Worm (Caenorhabditis elegans): ENCODE results near the gene Y55D5A.4.

Gene Y55D5A.4

ce11 chrIII:2975689-2976088, 14.2 kb downstream of the Y55D5A.4 start, which contains the start of gene Y55D5A.3:
Y55D5A.3 (minus strand) TSS chrIII:2975789.
- no peak for TF ChIP-seq unc-62 (GFP tag; optimal IDR thresholded peaks at IDR 0.05)

- no peak for TF ChIP-seq unc-62 (GFP tag; optimal IDR thresholded peaks at IDR 0.05)
These were observed 16.9 kb downstream of the Y55D5A.4 start for ce11 chrIII:2972977-2973376.

- no peak for TF ChIP-seq unc-62 (GFP tag; optimal IDR thresholded peaks at IDR 0.05)
These were observed 19.6 kb downstream of the Y55D5A.4 start for ce11 chrIII:2970251-2970650.

ce11 chrIII:2966462-2966861, 23.4 kb downstream of the Y55D5A.4 start:
- no peak for TF ChIP-seq unc-62 (GFP tag; optimal IDR thresholded peaks at IDR 0.05)

ce11 chrIII:2965534-2965933, 24.3 kb downstream of the Y55D5A.4 start, which contains the start of gene H05C05.2:
H05C05.2 (minus strand) TSS chrIII:2965634.
- no peak for TF ChIP-seq unc-62 (GFP tag; optimal IDR thresholded peaks at IDR 0.05)

ce11 chrIII:2961840-2962239, 28.0 kb downstream of the Y55D5A.4 start:
- no peak for TF ChIP-seq unc-62 (GFP tag; optimal IDR thresholded peaks at IDR 0.05)

ce11 chrIII:2952437-2952836, 37.4 kb downstream of the Y55D5A.4 start:
- no peak for TF ChIP-seq unc-62 (GFP tag; optimal IDR thresholded peaks at IDR 0.05)

ce11 chrIII:2948310-2948961, 41.4 kb downstream of the Y55D5A.4 start:
- no peak for TF ChIP-seq unc-62 (GFP tag; optimal IDR thresholded peaks at IDR 0.05)

ce11 chrIII:2947251-2947650, 42.6 kb downstream of the Y55D5A.4 start:
- no peak for TF ChIP-seq unc-62 (GFP tag; optimal IDR thresholded peaks at IDR 0.05)

ce11 chrIII:2946626-2947168, 43.2 kb downstream of the Y55D5A.4 start, which contains the start of gene H05C05.1:
H05C05.1 (plus strand) TSS chrIII:2947118.
- TF ChIP-seq unc-62 (GFP tag; optimal IDR thresholded peaks at IDR 0.05): no peak

- TF ChIP-seq unc-62 (GFP tag; optimal IDR thresholded peaks at IDR 0.05): no peak
These were observed 43.8 kb downstream of the Y55D5A.4 start, which contains the start of gene H05C05.4 for ce11 chrIII:2946101-2946500. H05C05.4 (minus strand) TSS chrIII:2946201.

ce11 chrIII:2943995-2944394, 45.9 kb downstream of the Y55D5A.4 start, which contains the start of gene R10F2.6:
R10F2.6 (minus strand) TSS chrIII:2944095.
- TF ChIP-seq unc-62 (GFP tag; optimal IDR thresholded peaks at IDR 0.05): no peak

- TF ChIP-seq unc-62 (GFP tag; optimal IDR thresholded peaks at IDR 0.05): no peak
These were observed 48.3 kb downstream of the Y55D5A.4 start for ce11 chrIII:2941578-2941977.
